Fruit fly (Drosophila melanogaster) whole organism, pupa: ENCODE results near the gene CG1532.

Source experiments
- CG10348 ChIP-seq: fragments of 200-800 bp; sonication (Bioruptor generic); IDR thresholded peaks from 2 replicates; pipeline ENCODE4 v1.3.6; 2022; ENCODE audit warnings: missing biosample characterization, missing genetic modification characterization
- CG12605 ChIP-seq: fragments of 200-800 bp; sonication (Bioruptor generic); IDR thresholded peaks from 2 replicates; pipeline ENCODE4 v1.3.6; 2022; ENCODE audit warnings: missing biosample characterization, missing genetic modification characterization
- CG13204 ChIP-seq: fragments of 200-800 bp; sonication (Bioruptor generic); optimal IDR thresholded peaks from 2 replicates; lab custom pipeline; 2018; ENCODE audit warnings: missing biosample characterization, mild to moderate bottlenecking, missing genetic modification characterization, moderate library complexity
- CG14655 ChIP-seq: fragments of 200-800 bp; sonication (Bioruptor generic); optimal IDR thresholded peaks from 3 replicates; lab custom pipeline; 2017; ENCODE audit warnings: mild to moderate bottlenecking, missing biosample characterization, missing genetic modification reagents, missing genetic modification characterization
- CG15710 ChIP-seq: fragments of 200-800 bp; sonication (Bioruptor generic); optimal IDR thresholded peaks from 2 replicates; lab custom pipeline; 2018; ENCODE audit warnings: missing biosample characterization, mild to moderate bottlenecking, missing genetic modification characterization, moderate library complexity
- CG17806 ChIP-seq: fragments of 200-800 bp; sonication (Bioruptor generic); optimal IDR thresholded peaks from 2 replicates; lab custom pipeline; 2018; ENCODE audit warnings: missing biosample characterization, mild to moderate bottlenecking, missing genetic modification characterization, moderate library complexity
- CG32121 ChIP-seq: fragments of 200-800 bp; sonication (Bioruptor generic); IDR thresholded peaks from 2 replicates; pipeline ENCODE4 v1.3.6; 2022; ENCODE audit warnings: missing biosample characterization, missing genetic modification characterization
- CG34367 ChIP-seq: fragments of 200-800 bp; sonication (Bioruptor generic); optimal IDR thresholded peaks from 2 replicates; lab custom pipeline; 2018; ENCODE audit warnings: missing biosample characterization, mild to moderate bottlenecking, missing genetic modification characterization
- CG4496 ChIP-seq: fragments of 200-800 bp; sonication (Bioruptor generic); IDR thresholded peaks from 3 replicates; pipeline ENCODE4 v1.3.6; 2022; ENCODE audit warnings: missing biosample characterization, missing genetic modification characterization
- CG8159 ChIP-seq: fragments of 200-800 bp; sonication (Bioruptor generic); optimal IDR thresholded peaks from 3 replicates; lab custom pipeline; 2018; ENCODE audit warnings: missing biosample characterization, mild to moderate bottlenecking, missing genetic modification characterization, moderate library complexity
- CG8301 ChIP-seq: fragments of 200-800 bp; sonication (Bioruptor generic); optimal IDR thresholded peaks from 2 replicates; lab custom pipeline; 2018; ENCODE audit warnings: missing biosample characterization, mild to moderate bottlenecking, missing genetic modification characterization
- CG9948 ChIP-seq: fragments of 200-800 bp; sonication (Bioruptor generic); optimal IDR thresholded peaks from 2 replicates; lab custom pipeline; 2018; ENCODE audit warnings: missing biosample characterization, mild to moderate bottlenecking, missing genetic modification characterization, moderate library complexity
- D1 ChIP-seq: fragments of 200-800 bp; sonication (Bioruptor generic); optimal IDR thresholded peaks from 2 replicates; lab custom pipeline; 2018; ENCODE audit warnings: missing biosample characterization, mild to moderate bottlenecking, missing genetic modification characterization, moderate library complexity
- EcR ChIP-seq: fragments of 200-800 bp; sonication (Bioruptor generic); optimal IDR thresholded peaks from 3 replicates; lab custom pipeline; 2019; ENCODE audit warnings: missing biosample characterization, missing genetic modification characterization, mild to moderate bottlenecking, moderate library complexity, missing genetic modification reagents
- Ets98B ChIP-seq: fragments of 200-800 bp; sonication (Bioruptor generic); IDR thresholded peaks from 2 replicates; pipeline ENCODE4 v1.3.6; 2022; ENCODE audit warnings: missing biosample characterization, missing genetic modification characterization
- Pif1A ChIP-seq: fragments of 200-800 bp; sonication (Bioruptor generic); optimal IDR thresholded peaks from 3 replicates; lab custom pipeline; 2016; ENCODE audit warnings: missing biosample characterization, missing genetic modification characterization
- Pif1B ChIP-seq: fragments of 200-800 bp; sonication (Bioruptor generic); optimal IDR thresholded peaks from 3 replicates; lab custom pipeline; 2016; ENCODE audit warnings: missing biosample characterization, missing genetic modification characterization
- Snoo ChIP-seq: fragments of 200-800 bp; sonication (Bioruptor generic); optimal IDR thresholded peaks from 3 replicates; lab custom pipeline; 2017; ENCODE audit warnings: missing biosample characterization, mild to moderate bottlenecking, missing genetic modification characterization, inconsistent platforms
- fd96Ca ChIP-seq: fragments of 200-800 bp; sonication (Bioruptor generic); IDR thresholded peaks from 3 replicates; pipeline ENCODE4 v1.3.6; 2022; ENCODE audit warnings: missing biosample characterization, missing genetic modification characterization
- gl ChIP-seq: fragments of 200-800 bp; sonication (Bioruptor generic); optimal IDR thresholded peaks from 2 replicates; lab custom pipeline; 2018; ENCODE audit warnings: missing biosample characterization, mild to moderate bottlenecking, missing genetic modification characterization
- rn ChIP-seq: fragments of 200-800 bp; sonication (Bioruptor generic); IDR thresholded peaks from 2 replicates; pipeline ENCODE4 v1.3.6; 2022; ENCODE audit warnings: missing biosample characterization, missing genetic modification characterization

CG1532 gene

DNA sequence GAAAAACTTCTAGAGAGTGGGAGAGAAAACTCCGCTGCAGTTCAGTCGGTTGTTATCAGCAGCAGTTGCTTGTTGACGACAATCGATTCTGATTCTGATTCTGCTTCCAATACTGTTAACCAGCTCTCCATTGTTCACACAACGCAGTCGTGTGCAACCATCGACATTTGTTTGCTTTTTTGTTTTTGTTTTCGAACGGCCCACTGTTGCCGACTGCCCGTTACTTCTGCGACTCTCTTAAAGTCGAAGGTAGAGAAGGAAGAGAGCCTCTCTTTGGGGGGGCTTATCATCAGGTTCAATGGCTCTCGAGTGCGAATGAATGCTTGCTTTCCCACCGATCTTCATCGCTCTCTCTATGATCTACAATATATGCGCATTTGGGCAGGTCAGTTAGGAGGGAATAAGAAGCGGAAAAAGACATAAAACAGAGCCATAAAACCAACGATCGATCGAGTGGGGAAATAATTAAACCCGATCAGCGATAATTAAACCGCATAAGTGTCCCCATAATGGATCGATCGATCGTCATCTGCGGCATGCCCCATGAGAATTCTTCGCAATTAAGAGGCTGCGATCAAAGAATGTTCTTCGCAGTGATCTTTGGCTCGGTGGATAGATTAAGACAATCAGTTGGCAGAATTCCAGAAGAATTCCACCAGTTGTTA, 43.7 kb upstream of the CG1532 start:
- TF ChIP-seq CG4496 (peak; percentile 45; the same call in 1 of the 3 replicates), CG15710 (peak; percentile 16), Pif1B (no peak), rn (GFP tag; lab: Robert Waterston, UW) (no peak), CG9948 (tag; lab: Kevin White, UChicago) (no peak), gl (tag; lab: Kevin White, UChicago) (peak; percentile 72), CG13204 (GFP tag; lab: Kevin White, UChicago) (peak; percentile 67), CG14655 (GFP tag; lab: Kevin White, UChicago) (no peak), Pif1A (GFP tag; lab: Kevin White, UChicago) (peak; percentile 16), EcR (GFP tag; lab: Kevin White, UChicago) (peak; percentile 96), CG12605 (0 out of 2 replicates have a peak, but pooled peaks have one; percentile 29)

- TF ChIP-seq CG9948 (tag; lab: Kevin White, UChicago) (peak; percentile 41), D1 (no peak), CG4496 (peak; percentile 67), Ets98B (GFP tag; lab: Robert Waterston, UW) (peak; percentile 23; the same call in 1 of the 2 replicates), CG32121 (GFP tag; lab: Robert Waterston, UW) (peak; percentile 28; the same call in 1 of the 2 replicates), CG14655 (GFP tag; lab: Kevin White, UChicago) (peak; percentile 59), Pif1B (peak; percentile 15), rn (GFP tag; lab: Robert Waterston, UW) (no peak), fd96Ca (GFP tag; lab: Robert Waterston, UW) (0 out of 3 replicates have a peak, but pooled peaks have one; percentile 24), CG8301 (tag; lab: Kevin White, UChicago) (peak; percentile 18), CG8159 (tag; lab: Kevin White, UChicago) (peak; percentile 58), Snoo (peak; percentile 43), CG34367 (tag; lab: Kevin White, UChicago) (peak; percentile 14), CG17806 (tag; lab: Kevin White, UChicago) (peak; percentile 22), CG15710 (peak; percentile 20), CG10348 (GFP tag; lab: Robert Waterston, UW) (no peak), gl (tag; lab: Kevin White, UChicago) (no peak)
These were observed 39.7 kb upstream of the CG1532 start for dm6 chrX:21067908-21068307.

- TF ChIP-seq CG8301 (tag; lab: Kevin White, UChicago) (no peak), CG9948 (tag; lab: Kevin White, UChicago) (no peak), D1 (no peak), CG17806 (tag; lab: Kevin White, UChicago) (no peak), CG8159 (tag; lab: Kevin White, UChicago) (no peak), CG12605 (no peak), Ets98B (GFP tag; lab: Robert Waterston, UW) (peak; percentile 49), CG34367 (tag; lab: Kevin White, UChicago) (no peak), CG13204 (GFP tag; lab: Kevin White, UChicago) (peak; percentile 43), CG4496 (peak; percentile 37; the same call in 2 of the 3 replicates), CG14655 (GFP tag; lab: Kevin White, UChicago) (no peak), EcR (GFP tag; lab: Kevin White, UChicago) (peak; percentile 15), Pif1A (GFP tag; lab: Kevin White, UChicago) (no peak), rn (GFP tag; lab: Robert Waterston, UW) (no peak), CG32121 (GFP tag; lab: Robert Waterston, UW) (no peak), Pif1B (no peak), gl (tag; lab: Kevin White, UChicago) (no peak), CG10348 (GFP tag; lab: Robert Waterston, UW) (no peak), CG15710 (no peak), Snoo (no peak), fd96Ca (GFP tag; lab: Robert Waterston, UW) (peak; percentile 34; the same call in 1 of the 3 replicates)
These were observed 39.3 kb upstream of the CG1532 start, which contains the start of gene CG32512 for dm6 chrX:21067474-21067873. TSS of gene CG32512 (minus strand) at chrX:21067540.

dm6 chrX:21065775-21066174, 37.6 kb upstream of the CG1532 start:
- TF ChIP-seq EcR (GFP tag; lab: Kevin White, UChicago) (peak; percentile 16), CG10348 (GFP tag; lab: Robert Waterston, UW) (no peak), rn (GFP tag; lab: Robert Waterston, UW) (no peak), CG9948 (tag; lab: Kevin White, UChicago) (no peak)
- TF ChIP-seq, all 21 proteins: peak for 1

- TF ChIP-seq CG14655 (GFP tag; lab: Kevin White, UChicago) (peak; percentile 77), CG8301 (tag; lab: Kevin White, UChicago) (peak; percentile 68), CG32121 (GFP tag; lab: Robert Waterston, UW) (peak; percentile 88), D1 (no peak), Snoo (peak; percentile 95), CG8159 (tag; lab: Kevin White, UChicago) (peak; percentile 77), Ets98B (GFP tag; lab: Robert Waterston, UW) (peak; percentile 93), CG9948 (tag; lab: Kevin White, UChicago) (peak; percentile 72), CG34367 (tag; lab: Kevin White, UChicago) (peak; percentile 76), Pif1B (peak; percentile 92), gl (tag; lab: Kevin White, UChicago) (peak; percentile 70), CG15710 (peak; percentile 84), CG17806 (tag; lab: Kevin White, UChicago) (peak; percentile 78), CG10348 (GFP tag; lab: Robert Waterston, UW) (0 out of 2 replicates have a peak, but pooled peaks have one; percentile 41), Pif1A (GFP tag; lab: Kevin White, UChicago) (peak; percentile 89), fd96Ca (GFP tag; lab: Robert Waterston, UW) (peak; percentile 93), CG12605 (peak; percentile 82), CG4496 (peak; percentile 95), rn (GFP tag; lab: Robert Waterston, UW) (peak; percentile 70), CG13204 (GFP tag; lab: Kevin White, UChicago) (peak; percentile 49), EcR (GFP tag; lab: Kevin White, UChicago) (no peak)
These were observed 36.8 kb upstream of the CG1532 start for dm6 chrX:21064927-21065326.
